In the genomic region with DNA sequence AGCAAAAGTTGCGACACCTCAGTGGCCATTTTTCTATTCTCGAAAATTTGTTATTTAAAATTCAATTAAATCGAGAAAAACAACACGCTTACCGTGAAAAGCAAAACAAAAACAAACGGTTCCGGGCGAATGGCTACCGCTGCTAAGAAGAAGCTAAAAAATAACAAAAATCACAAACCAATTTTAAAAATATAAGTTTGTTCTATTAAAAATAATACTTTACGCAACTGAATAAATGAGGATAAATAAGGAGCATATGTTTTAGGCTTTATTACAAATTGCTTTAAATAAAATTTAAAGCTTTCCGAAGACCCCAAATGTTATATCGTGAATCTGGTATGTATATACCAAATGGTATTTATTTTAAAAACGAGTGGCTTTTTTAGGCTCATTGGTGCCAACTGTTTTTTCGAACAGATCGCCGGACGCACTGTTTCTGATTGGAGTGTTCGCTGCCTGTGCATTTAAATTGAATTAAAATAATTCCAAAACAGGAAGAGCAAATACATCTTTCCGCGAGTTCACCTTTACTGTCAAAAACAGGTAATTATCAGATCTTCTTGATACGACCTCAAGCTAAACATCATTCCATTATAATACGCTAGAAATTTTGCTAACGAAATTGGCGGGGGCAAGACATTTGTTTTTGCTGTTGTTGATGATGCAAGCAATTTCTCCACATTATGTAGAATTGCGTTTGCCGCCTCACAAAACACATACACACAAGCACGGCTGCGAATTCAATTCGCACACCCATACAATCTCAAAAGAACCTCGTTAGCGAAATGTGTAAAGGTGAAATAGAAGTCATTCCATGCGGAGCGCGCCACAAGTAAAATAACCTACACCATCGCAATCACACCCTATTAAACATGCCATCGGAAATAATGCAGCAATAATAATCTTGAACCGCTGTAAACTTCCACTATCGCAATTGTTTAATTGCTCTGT, we compare ENCODE assay signal across 1 fruit fly cellular context.
TF ChIP-seq lines count a peak whose summit lies in the region.

Polr3F (minus strand) TSS at position 248 of the 951 bp plus-strand sequence.
PyK (plus strand) TSS at position 411 of the 951 bp plus-strand sequence.

TF ChIP-seq in whole organism, embryonic, 481 proteins besides CTCF, POLR2A, EP300 and RAD21 (continued from another document):
- peak; percentile 52 for TF ChIP-seq CoRest (tag; optimal IDR thresholded peaks at IDR 0.05; lab: Kevin White, UChicago)
- no peak for TF ChIP-seq kni (GFP tag; optimal IDR thresholded peaks at IDR 0.05; lab: Kevin White, UChicago)
- peak; percentile 46 for TF ChIP-seq Camta (GFP tag; optimal IDR thresholded peaks at IDR 0.05; lab: Kevin White, UChicago)
- TF ChIP-seq ac (GFP tag; optimal IDR thresholded peaks at IDR 0.05; lab: Kevin White, UChicago): no peak
- no peak for TF ChIP-seq CG7786 (GFP tag; optimal IDR thresholded peaks at IDR 0.05; lab: Kevin White, UChicago)
- peak; percentile 50; the same call in 1 of the 2 replicates for TF ChIP-seq CG31441 (GFP tag; IDR thresholded peaks at IDR 0.05; lab: Robert Waterston, UW)
- 0 out of 3 replicates have a peak, but pooled peaks have one; percentile 26 for TF ChIP-seq knrl (GFP tag; IDR thresholded peaks at IDR 0.05; lab: Robert Waterston, UW; ENCODE audit: partially characterized antibody)
- TF ChIP-seq abd-A (tag; optimal IDR thresholded peaks at IDR 0.05; lab: Kevin White, UChicago): peak; percentile 29
- peak; percentile 46 for TF ChIP-seq CG13424 (tag; optimal IDR thresholded peaks at IDR 0.05; lab: Kevin White, UChicago)
- TF ChIP-seq CG1602 (GFP tag; optimal IDR thresholded peaks at IDR 0.05; lab: Kevin White, UChicago): no peak
- TF ChIP-seq psq (GFP tag; optimal IDR thresholded peaks at IDR 0.05; lab: Kevin White, UChicago): no peak
- TF ChIP-seq sqz (GFP tag; optimal IDR thresholded peaks at IDR 0.05; lab: Kevin White, UChicago): peak; percentile 33
- TF ChIP-seq row (GFP tag; IDR thresholded peaks at IDR 0.05; lab: Robert Waterston, UW): peak; percentile 74
- TF ChIP-seq CG17328 (GFP tag; IDR thresholded peaks at IDR 0.05; lab: Robert Waterston, UW): peak; percentile 31; the same call in 1 of the 2 replicates
- TF ChIP-seq CG10267 (tag; optimal IDR thresholded peaks at IDR 0.05; lab: Kevin White, UChicago): peak; percentile 60
- peak; percentile 71 for TF ChIP-seq E2f2 (GFP tag; IDR thresholded peaks at IDR 0.05; lab: Robert Waterston, UW)
- TF ChIP-seq CG30020 (tag; optimal IDR thresholded peaks at IDR 0.05; lab: Kevin White, UChicago): peak; percentile 38
- peak; percentile 13 for TF ChIP-seq gsb-n (tag; optimal IDR thresholded peaks at IDR 0.05; lab: Kevin White, UChicago)
- peak; percentile 9 for TF ChIP-seq twi (tag; optimal IDR thresholded peaks at IDR 0.05; lab: Kevin White, UChicago)
- TF ChIP-seq Opbp (GFP tag; IDR thresholded peaks at IDR 0.05; lab: Robert Waterston, UW; ENCODE audit: partially characterized antibody): no peak
- TF ChIP-seq wor (GFP tag; IDR thresholded peaks at IDR 0.05; lab: Robert Waterston, UW): no peak
- peak; percentile 59 for TF ChIP-seq gem (tag; optimal IDR thresholded peaks at IDR 0.05; lab: Kevin White, UChicago)
- TF ChIP-seq Nf-YC (tag; optimal IDR thresholded peaks at IDR 0.05; lab: Kevin White, UChicago): peak; percentile 50
- TF ChIP-seq CG17186 (GFP tag; optimal IDR thresholded peaks at IDR 0.05; lab: Kevin White, UChicago): no peak
- TF ChIP-seq Dp (GFP tag; optimal IDR thresholded peaks at IDR 0.05; lab: Kevin White, UChicago): peak; percentile 66
- 0 out of 3 replicates have a peak, but pooled peaks have one; percentile 24 for TF ChIP-seq mld (GFP tag; IDR thresholded peaks at IDR 0.05; lab: Robert Waterston, UW; ENCODE audit: partially characterized antibody)
- peak; percentile 18 for TF ChIP-seq Sin3A (optimal IDR thresholded peaks at IDR 0.05; lab: Kevin White, UChicago)
- no peak for TF ChIP-seq CG11456 (GFP tag; IDR thresholded peaks at IDR 0.05; lab: Robert Waterston, UW)
- TF ChIP-seq CG8924 (tag; optimal IDR thresholded peaks at IDR 0.05; lab: Kevin White, UChicago): peak; percentile 34
- peak; percentile 32 for TF ChIP-seq lbe (GFP tag; optimal IDR thresholded peaks at IDR 0.05; lab: Kevin White, UChicago)
- TF ChIP-seq Atf6 (GFP tag; IDR thresholded peaks at IDR 0.05; lab: Robert Waterston, UW): peak; percentile 48; the same call in 1 of the 2 replicates
- peak; percentile 52 for TF ChIP-seq CG15269 (tag; optimal IDR thresholded peaks at IDR 0.05; lab: Kevin White, UChicago)
- peak; percentile 48; the same call in 1 of the 2 replicates for TF ChIP-seq CG14014 (GFP tag; IDR thresholded peaks at IDR 0.05; lab: Robert Waterston, UW)
- TF ChIP-seq gt (GFP tag; IDR thresholded peaks at IDR 0.05; lab: Robert Waterston, UW): no peak
- TF ChIP-seq Meics (GFP tag; optimal IDR thresholded peaks at IDR 0.05; lab: Kevin White, UChicago): peak; percentile 44
- TF ChIP-seq Chrac-16 (GFP tag; optimal IDR thresholded peaks at IDR 0.05; lab: Kevin White, UChicago): peak; percentile 8
- peak; percentile 51 for TF ChIP-seq grau (tag; optimal IDR thresholded peaks at IDR 0.05; lab: Kevin White, UChicago)
- TF ChIP-seq CG3838 (GFP tag; optimal IDR thresholded peaks at IDR 0.05; lab: Kevin White, UChicago): peak; percentile 26
- peak; percentile 30 for TF ChIP-seq Sox102F (GFP tag; optimal IDR thresholded peaks at IDR 0.05; lab: Kevin White, UChicago)
- TF ChIP-seq run (tag; optimal IDR thresholded peaks at IDR 0.05; lab: Kevin White, UChicago): no peak
- TF ChIP-seq CG9817 (tag; optimal IDR thresholded peaks at IDR 0.05; lab: Kevin White, UChicago): peak; percentile 7
- TF ChIP-seq trem (tag; optimal IDR thresholded peaks at IDR 0.05; lab: Kevin White, UChicago): peak; percentile 57
- TF ChIP-seq CG8388 (GFP tag; optimal IDR thresholded peaks at IDR 0.05; lab: Kevin White, UChicago): peak; percentile 38
- TF ChIP-seq ase (GFP tag; IDR thresholded peaks at IDR 0.05; lab: Robert Waterston, UW): no peak
- TF ChIP-seq Scr (GFP tag; IDR thresholded peaks at IDR 0.05; lab: Robert Waterston, UW; ENCODE audit: partially characterized antibody): peak; percentile 7; the same call in 1 of the 2 replicates
- TF ChIP-seq CG9797 (GFP tag; optimal IDR thresholded peaks at IDR 0.05; lab: Kevin White, UChicago): peak; percentile 40
- TF ChIP-seq sug (tag; optimal IDR thresholded peaks at IDR 0.05; lab: Kevin White, UChicago): peak; percentile 44
- TF ChIP-seq Awh (GFP tag; IDR thresholded peaks at IDR 0.05; lab: Robert Waterston, UW): no peak
- TF ChIP-seq Dll (GFP tag; IDR thresholded peaks at IDR 0.05; lab: Robert Waterston, UW; ENCODE audit: partially characterized antibody): no peak
- TF ChIP-seq sens (GFP tag; lab: Kevin White, UChicago): peak; percentile 80
- peak; percentile 14 for TF ChIP-seq CG10147 (GFP tag; optimal IDR thresholded peaks at IDR 0.05; lab: Kevin White, UChicago)
- peak; percentile 52 for TF ChIP-seq Blimp-1 (GFP tag; optimal IDR thresholded peaks at IDR 0.05; lab: Kevin White, UChicago)
- TF ChIP-seq tgo (GFP tag; IDR thresholded peaks at IDR 0.05; lab: Robert Waterston, UW): no peak
- no peak for TF ChIP-seq fd96Cb (tag; optimal IDR thresholded peaks at IDR 0.05; lab: Kevin White, UChicago)
- TF ChIP-seq CG34422 (GFP tag; IDR thresholded peaks at IDR 0.05; lab: Robert Waterston, UW): 0 out of 3 replicates have a peak, but pooled peaks have one; percentile 1
- TF ChIP-seq fd3F (GFP tag; optimal IDR thresholded peaks at IDR 0.05; lab: Kevin White, UChicago): no peak
- TF ChIP-seq Eip74EF (GFP tag; optimal IDR thresholded peaks at IDR 0.05; lab: Kevin White, UChicago): no peak
- TF ChIP-seq CG32772 (GFP tag; IDR thresholded peaks at IDR 0.05; lab: Robert Waterston, UW): no peak
- peak; percentile 66 for TF ChIP-seq CG15514 (GFP tag; optimal IDR thresholded peaks at IDR 0.05; lab: Kevin White, UChicago)
- no peak for TF ChIP-seq pfk (GFP tag; optimal IDR thresholded peaks at IDR 0.05; lab: Kevin White, UChicago)
- TF ChIP-seq btn (GFP tag; optimal IDR thresholded peaks at IDR 0.05; lab: Kevin White, UChicago): no peak
- peak; percentile 1 for TF ChIP-seq CG17568 (GFP tag; optimal IDR thresholded peaks at IDR 0.05; lab: Kevin White, UChicago)
- TF ChIP-seq CG6813 (GFP tag; optimal IDR thresholded peaks at IDR 0.05; lab: Kevin White, UChicago): no peak
- peak; percentile 25 for TF ChIP-seq pho (GFP tag; optimal IDR thresholded peaks at IDR 0.05; lab: Kevin White, UChicago)
- TF ChIP-seq hbn (GFP tag; IDR thresholded peaks at IDR 0.05; lab: Robert Waterston, UW; ENCODE audit: partially characterized antibody): 0 out of 2 replicates have a peak, but pooled peaks have one; percentile 36
- peak; percentile 32 for TF ChIP-seq CG2116 (GFP tag; optimal IDR thresholded peaks at IDR 0.05; lab: Kevin White, UChicago)
- TF ChIP-seq BEAF-32 (GFP tag; optimal IDR thresholded peaks at IDR 0.05; lab: Kevin White, UChicago): peak; percentile 50
- peak; percentile 79 for TF ChIP-seq gfzf (GFP tag; optimal IDR thresholded peaks at IDR 0.05; lab: Kevin White, UChicago)
- TF ChIP-seq CHES-1-like (GFP tag; optimal IDR thresholded peaks at IDR 0.05; lab: Kevin White, UChicago): peak; percentile 44
- no peak for TF ChIP-seq CG6791 (GFP tag; IDR thresholded peaks at IDR 0.05; lab: Robert Waterston, UW; ENCODE audit: partially characterized antibody)
- peak; percentile 50 for TF ChIP-seq CG13287 (GFP tag; IDR thresholded peaks at IDR 0.05; lab: Robert Waterston, UW; ENCODE audit: partially characterized antibody)
- TF ChIP-seq sna (GFP tag; IDR thresholded peaks at IDR 0.05; lab: Robert Waterston, UW; ENCODE audit: partially characterized antibody): 0 out of 2 replicates have a peak, but pooled peaks have one; percentile 17
- peak; percentile 11 for TF ChIP-seq Sox100B (GFP tag; optimal IDR thresholded peaks at IDR 0.05; lab: Kevin White, UChicago)
- peak in 1 of 2 experiments; percentile 23 for TF ChIP-seq dpn (GFP tag; optimal IDR thresholded peaks at IDR 0.05; lab: Kevin White, UChicago)
- TF ChIP-seq CG17829 (tag; optimal IDR thresholded peaks at IDR 0.05; lab: Kevin White, UChicago): peak; percentile 26
- peak; percentile 47 for TF ChIP-seq phol (tag; optimal IDR thresholded peaks at IDR 0.05; lab: Kevin White, UChicago)
- TF ChIP-seq cg (GFP tag; optimal IDR thresholded peaks at IDR 0.05; lab: Kevin White, UChicago): peak; percentile 25
- TF ChIP-seq Myb (GFP tag; optimal IDR thresholded peaks at IDR 0.05; lab: Kevin White, UChicago): peak; percentile 69
- peak; percentile 6 for TF ChIP-seq Bteb2 (GFP tag; optimal IDR thresholded peaks at IDR 0.05; lab: Kevin White, UChicago)
- no peak for TF ChIP-seq hkb (optimal IDR thresholded peaks at IDR 0.05; lab: Kevin White, UChicago)
- TF ChIP-seq hkb (GFP tag; IDR thresholded peaks at IDR 0.05; lab: Robert Waterston, UW): peak; percentile 28
- peak; percentile 40 for TF ChIP-seq CG15601 (tag; optimal IDR thresholded peaks at IDR 0.05; lab: Kevin White, UChicago)
- 0 out of 2 replicates have a peak, but pooled peaks have one; percentile 15 for TF ChIP-seq unc-4 (GFP tag; IDR thresholded peaks at IDR 0.05; lab: Robert Waterston, UW; ENCODE audit: partially characterized antibody)
- peak; percentile 7 for TF ChIP-seq D19A (tag; optimal IDR thresholded peaks at IDR 0.05; lab: Kevin White, UChicago)
- peak; percentile 55; the same call in 2 of the 3 replicates for TF ChIP-seq CG17361 (GFP tag; IDR thresholded peaks at IDR 0.05; lab: Robert Waterston, UW)
- TF ChIP-seq CG15696 (tag; optimal IDR thresholded peaks at IDR 0.05; lab: Kevin White, UChicago): peak; percentile 13
- TF ChIP-seq insv (GFP tag; optimal IDR thresholded peaks at IDR 0.05; lab: Kevin White, UChicago): peak; percentile 68 to 95
- TF ChIP-seq CG2712 (tag; optimal IDR thresholded peaks at IDR 0.05; lab: Kevin White, UChicago): peak; percentile 56
- TF ChIP-seq Hsf (GFP tag; optimal IDR thresholded peaks at IDR 0.05; lab: Kevin White, UChicago): peak; percentile 22
- peak; percentile 4 for TF ChIP-seq CG13296 (GFP tag; optimal IDR thresholded peaks at IDR 0.05; lab: Kevin White, UChicago)
- TF ChIP-seq CG3995 (GFP tag; optimal IDR thresholded peaks at IDR 0.05; lab: Kevin White, UChicago): peak; percentile 93
